Fruit fly (Drosophila melanogaster) whole organism: ENCODE results near the gene CG31457.

ENCODE experiments used
- CG8478 ChIP-seq: fragments of >200 bp; optimal IDR thresholded peaks from 2 replicates; lab custom pipeline; 2018; ENCODE audit warnings: inconsistent platforms
- Dll ChIP-seq: fragments of >200 bp; optimal IDR thresholded peaks from 2 replicates; lab custom pipeline; 2017
- EcR ChIP-seq, 2 experiments: fragments of >200 bp; optimal IDR thresholded peaks; 2 replicates each; lab custom pipeline; 2017; ENCODE audit warnings: missing biosample characterization in 2 of 2, missing genetic modification characterization in 2 of 2, missing genetic modification reagents in 2 of 2
- pan ChIP-seq: fragments of >200 bp; optimal IDR thresholded peaks from 2 replicates; lab custom pipeline; 2017
- psq ChIP-seq: fragments of >200 bp; optimal IDR thresholded peaks from 2 replicates; lab custom pipeline; 2017
- usp ChIP-seq: fragments of >200 bp; optimal IDR thresholded peaks from 2 replicates; lab custom pipeline; 2017; ENCODE audit warnings: missing biosample characterization, missing genetic modification characterization, mixed read lengths

CG31457 gene

DNA sequence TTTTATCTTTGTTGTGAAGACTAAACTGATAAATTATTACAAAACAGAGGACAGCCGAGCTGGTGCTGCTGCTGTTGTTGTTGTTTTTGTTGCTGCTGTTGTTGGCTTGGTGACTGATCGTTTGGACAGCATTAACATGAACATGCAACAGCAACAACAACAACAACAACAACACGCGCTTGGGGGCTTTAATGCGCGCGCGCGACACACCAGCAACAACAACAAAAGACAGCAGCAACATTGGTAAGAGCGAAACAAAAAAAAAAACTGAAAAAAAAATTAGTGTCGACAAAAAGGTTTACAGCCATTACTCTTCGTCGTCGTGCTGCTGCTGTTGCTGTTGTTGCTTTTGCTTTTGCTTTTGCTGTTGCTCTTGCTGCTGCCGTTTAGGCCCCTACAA lies 3.1 kb upstream of the CG31457 start:
- TF ChIP-seq Dll (no peak), usp (GFP tag; lab: Kevin White, UChicago) (no peak), EcR (GFP tag; optimal IDR thresholded peaks at IDR 0.05; lab: Kevin White, UChicago) (no peak), pan (lab: Kevin White, UChicago) (no peak), psq (lab: Kevin White, UChicago) (no peak), CG8478 (no peak)

DNA sequence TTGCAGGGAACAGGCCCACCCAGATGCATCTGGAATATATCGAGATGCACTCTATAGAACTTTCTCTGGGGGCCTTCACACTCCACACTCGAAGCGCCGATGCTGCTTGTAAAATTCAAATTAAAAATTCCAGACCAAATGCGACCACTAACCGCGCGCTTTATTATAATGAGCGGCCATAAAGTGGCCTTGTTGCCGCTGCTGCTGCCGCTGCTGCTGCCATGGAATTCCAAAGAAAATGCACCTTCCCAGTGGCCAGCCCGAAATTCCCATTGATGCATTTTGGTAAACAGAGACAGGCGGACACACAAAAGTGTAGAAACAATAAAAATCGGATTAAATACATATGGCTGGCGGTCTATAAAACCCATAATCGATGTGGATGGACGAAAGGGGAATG lies 2.4 kb upstream of the CG31457 start:
- TF ChIP-seq pan (lab: Kevin White, UChicago) = no peak

DNA sequence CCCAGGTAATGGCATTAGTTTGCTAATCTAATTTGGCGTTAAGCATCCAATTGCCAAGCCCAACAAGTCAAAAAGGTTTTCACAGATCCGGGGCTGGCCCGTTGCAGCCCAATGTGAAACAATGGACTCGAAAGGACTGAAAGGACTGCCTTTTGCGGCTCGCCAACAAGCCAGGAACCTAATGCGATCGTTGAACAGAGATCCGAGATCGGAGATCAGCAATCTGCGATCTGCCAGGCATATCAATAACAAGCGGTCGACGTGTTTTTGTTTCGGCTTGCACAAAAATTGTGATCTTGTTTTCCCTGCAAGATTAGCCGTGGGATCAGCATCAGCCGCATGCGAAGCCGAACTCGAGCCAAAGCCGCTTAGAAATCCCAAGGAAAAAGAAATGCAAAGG lies 1.8 kb upstream of the CG31457 start:
- TF ChIP-seq Dll = no peak
- no peak for TF ChIP-seq pan (lab: Kevin White, UChicago)
- TF ChIP-seq CG8478 = no peak
- TF ChIP-seq psq (lab: Kevin White, UChicago) = no peak
- no peak for TF ChIP-seq EcR (GFP tag; optimal IDR thresholded peaks at IDR 0.05; lab: Kevin White, UChicago)
- no peak for TF ChIP-seq usp (GFP tag; lab: Kevin White, UChicago)

DNA sequence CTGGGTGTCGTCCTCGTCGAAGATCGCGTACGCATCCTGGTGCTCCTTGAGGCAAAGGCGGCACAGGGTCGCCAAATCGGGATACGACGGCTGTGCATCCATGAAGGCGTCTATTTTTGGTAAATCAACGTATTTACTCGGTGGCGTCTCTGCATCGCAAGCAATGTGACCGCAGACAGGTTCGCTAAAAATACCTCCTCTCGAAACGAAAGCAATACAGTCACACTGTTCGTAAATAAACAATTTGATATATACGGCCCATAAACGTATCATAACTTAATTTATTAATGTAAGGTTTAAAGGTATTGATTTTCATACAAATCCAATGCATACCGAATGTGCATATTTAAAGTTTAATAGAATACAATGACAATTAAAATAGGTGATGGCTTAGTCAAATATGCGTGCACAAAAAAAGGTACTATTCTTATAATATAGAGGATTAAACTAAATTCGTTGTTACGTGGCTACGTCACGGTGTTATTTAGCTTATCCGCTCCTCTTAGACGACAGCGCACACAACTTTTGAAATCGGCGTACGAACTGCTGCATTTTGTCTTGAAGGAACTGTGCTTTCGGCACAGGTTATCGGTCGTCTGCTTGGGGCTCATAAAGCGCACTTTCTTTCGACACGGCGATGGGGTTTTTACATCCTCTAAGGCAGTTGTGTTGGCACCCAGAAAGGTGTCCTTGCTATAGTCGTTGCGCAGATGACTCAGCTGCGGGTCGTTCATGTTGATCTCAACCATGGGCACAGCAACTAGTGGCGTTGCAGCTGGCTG lies 1.3 kb downstream of the CG31457 start, which contains the start of gene CG31365:
CG31365 (minus strand) TSS at position 182 of the 782 bp plus-strand sequence.
- TF ChIP-seq usp (GFP tag; lab: Kevin White, UChicago) = no peak
- no peak for TF ChIP-seq EcR (GFP tag; optimal IDR thresholded peaks at IDR 0.05; lab: Kevin White, UChicago)
- TF ChIP-seq Dll = no peak
- no peak for TF ChIP-seq psq (lab: Kevin White, UChicago)
- no peak for TF ChIP-seq pan (lab: Kevin White, UChicago)
- TF ChIP-seq CG8478 = no peak

DNA sequence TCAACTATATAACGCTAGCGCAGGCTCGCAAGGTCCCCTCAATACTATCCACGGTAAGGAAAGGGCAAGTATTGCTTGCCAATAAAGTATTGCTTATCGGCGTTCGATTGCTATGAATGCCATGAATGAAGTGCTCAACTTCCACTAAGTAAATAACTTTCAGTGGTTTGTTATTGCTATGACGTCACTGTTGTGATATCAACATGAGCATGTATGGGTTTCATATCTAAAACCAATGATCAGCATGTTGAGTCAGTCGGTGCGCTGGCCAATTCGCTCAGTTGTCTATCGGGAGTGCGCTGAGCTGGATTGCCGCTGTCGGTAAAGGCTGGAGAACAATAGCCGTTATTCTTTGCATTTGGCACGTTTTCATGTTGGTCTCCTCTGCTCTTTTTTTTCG lies 6.8 kb downstream of the CG31457 start:
- TF ChIP-seq psq (lab: Kevin White, UChicago) (no peak), Dll (no peak), usp (GFP tag; lab: Kevin White, UChicago) (no peak), EcR (GFP tag; optimal IDR thresholded peaks at IDR 0.05; lab: Kevin White, UChicago) (no peak)

DNA sequence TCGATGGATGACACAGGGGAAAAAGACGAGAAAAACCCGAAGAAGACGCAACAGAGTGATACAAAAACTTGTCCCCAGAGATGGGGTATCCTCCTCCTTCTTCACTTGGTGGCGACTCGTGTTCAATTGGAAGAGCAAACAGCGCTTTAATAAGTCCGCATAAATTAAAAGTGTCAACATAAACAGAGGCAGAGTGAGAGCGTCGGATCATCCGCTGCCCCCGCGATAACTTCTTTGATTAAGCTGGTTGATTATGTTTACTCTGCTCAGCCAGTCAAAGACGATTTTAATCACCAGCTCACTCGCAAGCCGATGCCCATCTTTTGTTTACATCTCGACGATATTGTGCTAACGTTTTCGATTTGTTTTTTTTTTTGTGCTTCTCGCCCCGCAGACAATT lies 7.9 kb downstream of the CG31457 start:
- TF ChIP-seq pan (lab: Kevin White, UChicago) (no peak), usp (GFP tag; lab: Kevin White, UChicago) (no peak), EcR (GFP tag; optimal IDR thresholded peaks at IDR 0.05; lab: Kevin White, UChicago) (no peak), Dll (no peak), psq (lab: Kevin White, UChicago) (no peak), CG8478 (no peak)

DNA sequence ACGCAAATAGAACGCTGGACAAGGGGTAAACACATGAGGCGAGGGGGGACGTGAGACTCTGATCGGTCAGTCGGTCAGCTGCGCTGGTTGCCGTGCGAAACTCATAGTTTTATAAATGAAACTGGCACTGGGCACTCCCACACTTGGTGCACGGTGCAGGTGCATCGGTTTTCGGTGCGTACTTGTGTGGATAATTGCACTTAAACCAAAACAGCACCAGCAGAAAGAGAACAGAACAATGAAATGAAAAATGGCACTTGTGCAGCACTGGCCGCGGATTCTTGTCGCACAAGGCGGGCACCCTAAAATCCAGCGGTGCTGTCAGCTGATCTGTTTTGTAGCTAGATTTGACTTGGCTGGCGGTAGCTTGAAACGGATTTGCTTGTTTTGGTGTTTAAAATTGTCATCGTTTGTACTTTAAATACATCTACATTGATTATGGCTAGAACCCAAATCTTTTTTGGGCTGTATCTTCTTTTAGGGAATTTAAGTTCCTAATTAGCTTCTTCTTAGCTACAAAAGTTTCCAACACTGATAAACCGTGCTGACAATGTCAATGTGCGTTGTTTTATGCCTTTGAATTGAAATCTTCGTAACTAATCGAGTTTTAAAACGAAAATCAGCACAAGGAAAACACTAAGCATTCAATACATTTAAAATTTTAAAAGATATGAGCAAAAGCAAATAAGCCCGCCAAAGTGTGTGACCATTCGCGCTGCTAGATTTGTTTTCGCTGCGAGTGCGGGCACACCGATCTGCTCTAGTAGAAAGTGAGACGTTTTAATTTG lies 9.9 kb downstream of the CG31457 start, which contains the start of the genes Rassf and CenB1A:
Rassf (minus strand) TSS at position 249 of the 788 bp plus-strand sequence.
CenB1A (plus strand) TSS at position 718 of the 788 bp plus-strand sequence.
- TF ChIP-seq CG8478 = no peak
- no peak for TF ChIP-seq pan (lab: Kevin White, UChicago)
- no peak for TF ChIP-seq psq (lab: Kevin White, UChicago)
- TF ChIP-seq usp (GFP tag; lab: Kevin White, UChicago) = no peak
- TF ChIP-seq Dll = no peak

DNA sequence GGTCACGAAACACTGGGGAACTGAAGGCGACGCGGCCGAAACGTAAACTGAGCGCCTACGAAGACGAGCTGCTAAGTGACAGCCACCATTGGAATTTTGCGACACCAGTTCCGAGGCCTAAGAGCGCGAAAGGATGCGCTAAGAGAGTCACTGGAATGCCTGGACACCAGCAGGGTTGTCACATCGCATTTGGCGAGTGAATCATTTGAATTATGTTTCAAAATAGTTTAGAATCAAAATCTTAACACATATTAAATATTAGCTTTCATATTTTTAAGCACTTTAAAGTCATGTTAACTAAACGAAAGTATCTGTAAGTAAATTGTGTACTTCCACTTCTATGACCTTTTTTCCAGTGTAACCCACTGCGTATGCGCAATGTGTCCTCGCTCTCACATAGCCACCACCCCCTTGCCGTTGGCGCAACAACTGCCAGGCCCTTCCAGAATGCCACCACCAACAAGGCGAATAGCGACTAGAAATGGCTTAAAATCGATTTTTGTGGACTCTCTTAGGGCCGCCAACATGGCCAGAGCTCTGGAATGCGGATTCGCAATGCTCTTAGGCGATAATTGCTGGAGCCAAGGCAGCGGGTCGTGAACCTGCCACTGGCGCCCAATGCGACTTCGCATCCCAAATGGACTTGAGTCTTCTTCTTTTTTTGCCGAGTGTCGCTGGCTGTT lies 15.0 kb downstream of the CG31457 start, which contains the start of gene Cow:
Cow (minus strand) TSS at position 51 of the 683 bp plus-strand sequence.
- no peak for TF ChIP-seq EcR (GFP tag; optimal IDR thresholded peaks at IDR 0.05; lab: Kevin White, UChicago)
- no peak for TF ChIP-seq psq (lab: Kevin White, UChicago)
- no peak for TF ChIP-seq pan (lab: Kevin White, UChicago)
- no peak for TF ChIP-seq usp (GFP tag; lab: Kevin White, UChicago)

DNA sequence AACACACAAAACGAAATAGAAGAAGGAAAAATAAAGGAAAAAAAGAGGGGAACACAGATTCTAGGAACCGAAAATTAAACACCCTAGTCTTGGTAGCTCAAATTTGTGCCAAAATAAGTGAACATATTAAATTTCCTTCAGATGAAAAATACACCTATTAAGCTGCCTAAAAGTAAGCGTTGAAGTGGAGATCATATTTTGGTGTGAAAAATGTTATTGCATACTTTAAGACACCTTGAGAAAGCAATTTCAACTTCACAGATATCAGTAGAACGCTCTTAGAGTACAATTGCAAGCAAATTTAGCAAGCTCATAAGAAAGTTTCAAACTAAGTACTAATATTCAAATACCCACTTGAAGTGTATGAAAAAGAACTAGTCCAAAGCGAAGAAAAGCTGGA lies 17.1 kb downstream of the CG31457 start:
- TF ChIP-seq pan (lab: Kevin White, UChicago) (no peak), CG8478 (no peak), psq (lab: Kevin White, UChicago) (no peak), EcR (GFP tag; optimal IDR thresholded peaks at IDR 0.05; lab: Kevin White, UChicago) (no peak), Dll (no peak), usp (GFP tag; lab: Kevin White, UChicago) (no peak)

DNA sequence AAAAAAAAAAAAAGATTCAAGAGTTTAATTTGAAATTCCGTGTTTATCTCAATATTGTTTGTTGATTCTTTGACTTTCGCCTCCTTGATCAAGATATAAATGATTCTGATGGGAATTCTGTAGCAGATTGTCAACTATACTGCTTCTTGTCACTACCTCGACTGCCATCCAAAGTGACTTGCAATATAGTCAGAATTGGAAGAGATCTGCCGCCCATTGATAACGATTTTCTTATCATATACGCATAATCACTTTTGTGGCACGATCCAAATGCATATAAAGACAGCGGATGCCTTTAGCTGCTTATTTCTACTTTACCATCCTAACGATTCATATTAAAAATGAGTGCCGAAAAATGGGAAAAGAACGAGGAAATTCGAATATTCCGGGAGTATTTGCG lies 28.5 kb downstream of the CG31457 start, which contains the start of gene CG6738:
CG6738 (plus strand) TSS at position 301 of the 400 bp plus-strand sequence.
- TF ChIP-seq usp (GFP tag; lab: Kevin White, UChicago) (no peak), pan (lab: Kevin White, UChicago) (no peak), EcR (GFP tag; optimal IDR thresholded peaks at IDR 0.05; lab: Kevin White, UChicago) (no peak), psq (lab: Kevin White, UChicago) (no peak), Dll (no peak), CG8478 (no peak)

DNA sequence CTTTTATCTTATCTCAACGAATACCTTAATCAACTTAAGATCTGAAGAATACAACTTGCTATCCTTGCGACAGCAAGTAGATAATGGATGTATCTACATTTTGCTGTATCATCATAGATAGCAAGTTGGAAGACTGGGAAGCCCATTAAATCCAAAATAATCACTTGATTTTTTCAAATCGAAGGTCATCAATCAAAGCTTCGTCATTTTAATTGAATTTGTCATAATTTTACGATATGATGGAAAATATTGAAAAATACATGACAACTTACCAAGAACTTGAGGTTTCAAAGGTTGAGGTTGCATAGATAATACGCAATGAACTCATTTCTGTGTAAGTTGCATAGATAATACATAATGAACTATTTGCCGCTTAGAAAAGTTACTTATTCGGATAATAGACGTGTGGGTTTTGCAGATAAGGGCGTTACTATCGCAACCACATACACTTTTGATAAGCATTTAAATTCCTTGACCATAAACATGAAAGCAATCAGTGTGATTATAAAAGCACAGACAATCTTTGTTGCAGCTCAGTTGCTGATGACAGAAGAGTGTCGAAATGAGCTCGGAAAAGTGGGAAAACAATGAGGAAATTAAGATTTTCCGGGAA lies 30.5 kb downstream of the CG31457 start, which contains the start of gene CG6733:
CG6733 (plus strand) TSS at position 532 of the 613 bp plus-strand sequence.
- no peak for TF ChIP-seq pan (lab: Kevin White, UChicago)
- TF ChIP-seq usp (GFP tag; lab: Kevin White, UChicago) = no peak
- TF ChIP-seq psq (lab: Kevin White, UChicago) = no peak
- no peak for TF ChIP-seq Dll
- no peak for TF ChIP-seq CG8478
- TF ChIP-seq EcR (GFP tag; optimal IDR thresholded peaks at IDR 0.05; lab: Kevin White, UChicago) = no peak
